Worm (Caenorhabditis elegans) whole organism, dauer: ENCODE measurements around the gene C16D2.1.

Experiments
- unc-62 ChIP-seq: sonication (generic microtip); optimal IDR thresholded peaks from 2 replicates; lab custom pipeline; 2017; ENCODE audit warnings: missing biosample characterization, missing genetic modification reagents, missing genetic modification characterization

The C16D2.1 gene

ce11 chrII:9131363-9131762 is at the start of gene C16D2.1:
Gene C16D2.1 (plus strand): TSS chrII:9131663.
- TF ChIP-seq unc-62: no peak

ce11 chrII:9083093-9083492 is 48.4 kb upstream of the C16D2.1 start, which contains the start of gene sysm-1:
Gene sysm-1 (minus strand): TSS chrII:9083193.
- no peak for TF ChIP-seq unc-62

ce11 chrII:9086308-9086707 is 45.2 kb upstream of the C16D2.1 start, which contains the start of gene hlh-3:
Gene hlh-3 (plus strand): TSS chrII:9086608.
- no peak for TF ChIP-seq unc-62

ce11 chrII:9092910-9093309 is 38.6 kb upstream of the C16D2.1 start:
- TF ChIP-seq unc-62: no peak

ce11 chrII:9093584-9093983 is 37.9 kb upstream of the C16D2.1 start, which contains the start of gene C07H4.1:
Gene C07H4.1 (minus strand): TSS chrII:9093684.
- no peak for TF ChIP-seq unc-62

- no peak for TF ChIP-seq unc-62
Observed at ce11 chrII:9094247-9094790, 37.1 kb upstream of the C16D2.1 start.

ce11 chrII:9097302-9097701 is 34.2 kb upstream of the C16D2.1 start:
- no peak for TF ChIP-seq unc-62

- TF ChIP-seq unc-62: no peak
Observed at ce11 chrII:9098505-9098904, 33.0 kb upstream of the C16D2.1 start, which contains the start of gene clh-5. Gene clh-5 (minus strand): TSS chrII:9098605.

ce11 chrII:9099017-9099416 is 32.4 kb upstream of the C16D2.1 start, which contains the start of gene T24H10.1:
Gene T24H10.1 (plus strand): TSS chrII:9099371.
- TF ChIP-seq unc-62: no peak

ce11 chrII:9100798-9101197 is 30.7 kb upstream of the C16D2.1 start, which contains the start of gene T24H10.5:
Gene T24H10.5 (plus strand): TSS chrII:9101098.
- TF ChIP-seq unc-62: no peak

ce11 chrII:9107095-9107769 is 24.2 kb upstream of the C16D2.1 start, which contains the start of gene dyrb-1:
Gene dyrb-1 (minus strand): TSS chrII:9107145.
- TF ChIP-seq unc-62: no peak

ce11 chrII:9108443-9108842 is 23.0 kb upstream of the C16D2.1 start, which contains the start of gene dnj-23:
Gene dnj-23 (minus strand): TSS chrII:9108600.
- TF ChIP-seq unc-62: no peak

ce11 chrII:9108905-9109551 is 22.4 kb upstream of the C16D2.1 start, which contains the start of gene T24H10.4:
Gene T24H10.4 (plus strand): TSS chrII:9109534.
- no peak for TF ChIP-seq unc-62

- no peak for TF ChIP-seq unc-62
Observed at ce11 chrII:9111471-9112016, 19.9 kb upstream of the C16D2.1 start.

- no peak for TF ChIP-seq unc-62
Observed at ce11 chrII:9112851-9113250, 18.6 kb upstream of the C16D2.1 start, which contains the start of gene jun-1. Gene jun-1 (plus strand): TSS chrII:9113157.

- no peak for TF ChIP-seq unc-62
Observed at ce11 chrII:9113759-9114158, 17.7 kb upstream of the C16D2.1 start.

ce11 chrII:9114972-9115371 is 16.5 kb upstream of the C16D2.1 start:
- TF ChIP-seq unc-62: no peak
